Fruit fly (Drosophila melanogaster) whole organism, embryonic: Measurements from ENCODE around the gene CG10477.

Experiments
- Abd-B ChIP-seq: fragments of 200-800 bp; sonication (Bioruptor generic); optimal IDR thresholded peaks from 2 replicates; lab custom pipeline; 2018; ENCODE audit warnings: missing biosample characterization, mild to moderate bottlenecking, missing genetic modification characterization, moderate library complexity
- Asciz ChIP-seq: fragments of 200-800 bp; sonication (Bioruptor generic); optimal IDR thresholded peaks from 2 replicates; lab custom pipeline; 2017; ENCODE audit warnings: missing biosample characterization, mild to moderate bottlenecking, missing genetic modification characterization, missing genetic modification reagents
- Atf3 ChIP-seq: fragments of 200-800 bp; sonication (Bioruptor generic); optimal IDR thresholded peaks from 3 replicates; lab custom pipeline; 2016; ENCODE audit warnings: missing biosample characterization, missing genetic modification characterization
- CG10274 ChIP-seq: fragments of 200-800 bp; sonication (Bioruptor generic); optimal IDR thresholded peaks from 3 replicates; lab custom pipeline; 2017; ENCODE audit warnings: missing biosample characterization, mild to moderate bottlenecking, missing genetic modification characterization
- CG10366 ChIP-seq: fragments of 200-800 bp; sonication (Bioruptor generic); IDR thresholded peaks from 2 replicates; pipeline ENCODE4 v1.3.6; 2022; ENCODE audit warnings: missing biosample characterization, missing genetic modification characterization
- CG10462 ChIP-seq: fragments of 200-800 bp; sonication (Bioruptor generic); optimal IDR thresholded peaks from 2 replicates; lab custom pipeline; 2016; ENCODE audit warnings: missing biosample characterization, missing genetic modification characterization
- CG12744 ChIP-seq: fragments of 200-800 bp; sonication (Bioruptor generic); optimal IDR thresholded peaks from 2 replicates; lab custom pipeline; 2016; ENCODE audit warnings: missing biosample characterization, missing genetic modification characterization
- CG13287 ChIP-seq: fragments of 200-800 bp; sonication (Bioruptor generic); IDR thresholded peaks from 2 replicates; pipeline ENCODE4 v1.3.6; 2022; ENCODE audit warnings: missing biosample characterization, missing genetic modification characterization; ENCODE audit not compliant: partially characterized antibody
- CG14014 ChIP-seq: fragments of 200-800 bp; sonication (Bioruptor generic); IDR thresholded peaks from 2 replicates; pipeline ENCODE4 v1.3.6; 2022; ENCODE audit warnings: missing biosample characterization, missing genetic modification characterization
- CG14050 ChIP-seq: fragments of 200-800 bp; sonication (Bioruptor generic); IDR thresholded peaks from 3 replicates; pipeline ENCODE4 v1.3.6; 2022; ENCODE audit warnings: missing biosample characterization, missing genetic modification characterization
- CG1647 ChIP-seq: fragments of 200-800 bp; sonication (Bioruptor generic); optimal IDR thresholded peaks from 3 replicates; lab custom pipeline; 2016; ENCODE audit warnings: missing biosample characterization, missing genetic modification characterization
- CG16815 ChIP-seq: fragments of 200-800 bp; sonication (Bioruptor generic); optimal IDR thresholded peaks from 3 replicates; lab custom pipeline; 2017; ENCODE audit warnings: missing biosample characterization, mild to moderate bottlenecking, missing genetic modification characterization
- CG18262 ChIP-seq: fragments of 200-800 bp; optimal IDR thresholded peaks from 3 replicates; lab custom pipeline; 2019; ENCODE audit warnings: missing biosample characterization, mild to moderate bottlenecking, missing genetic modification characterization, moderate library complexity
- CG18476 ChIP-seq: fragments of 200-800 bp; sonication (Bioruptor generic); optimal IDR thresholded peaks from 2 replicates; lab custom pipeline; 2016; ENCODE audit warnings: missing biosample characterization, mild to moderate bottlenecking, missing genetic modification characterization
- CG30020 ChIP-seq: fragments of 200-800 bp; optimal IDR thresholded peaks from 2 replicates; lab custom pipeline; 2019; ENCODE audit warnings: missing biosample characterization, mild to moderate bottlenecking, missing genetic modification characterization, moderate library complexity
- CG31224 ChIP-seq: fragments of 200-800 bp; sonication (Bioruptor generic); IDR thresholded peaks from 2 replicates; pipeline ENCODE4 v1.3.6; 2022; ENCODE audit warnings: missing biosample characterization, missing genetic modification characterization
- CG3281 ChIP-seq: fragments of 200-800 bp; sonication (Bioruptor generic); optimal IDR thresholded peaks from 3 replicates; lab custom pipeline; 2017; ENCODE audit warnings: missing biosample characterization, mild to moderate bottlenecking, missing genetic modification characterization
- CG4328 ChIP-seq: fragments of 200-800 bp; sonication (Bioruptor generic); optimal IDR thresholded peaks from 3 replicates; lab custom pipeline; 2017; ENCODE audit warnings: missing biosample characterization, missing genetic modification reagents, missing genetic modification characterization
- CG4730 ChIP-seq: fragments of 200-800 bp; sonication (Bioruptor generic); IDR thresholded peaks from 2 replicates; pipeline ENCODE4 v1.3.6; 2022; ENCODE audit warnings: missing biosample characterization, missing genetic modification characterization
- CG5180 ChIP-seq: fragments of 200-800 bp; sonication (Bioruptor generic); optimal IDR thresholded peaks from 3 replicates; lab custom pipeline; 2017; ENCODE audit warnings: missing biosample characterization, missing genetic modification characterization, mild to moderate bottlenecking, moderate library complexity, missing genetic modification reagents
- CG6175 ChIP-seq: fragments of 200-800 bp; sonication (Bioruptor generic); IDR thresholded peaks from 3 replicates; pipeline ENCODE4 v1.3.6; 2022; ENCODE audit warnings: missing biosample characterization, missing genetic modification characterization
- CG7928 ChIP-seq: fragments of 200-800 bp; sonication (Bioruptor generic); optimal IDR thresholded peaks from 2 replicates; lab custom pipeline; 2017; ENCODE audit warnings: missing biosample characterization, mild to moderate bottlenecking, missing genetic modification characterization
- CG9797 ChIP-seq: fragments of 200-800 bp; sonication (Bioruptor generic); optimal IDR thresholded peaks from 3 replicates; lab custom pipeline; 2018; ENCODE audit warnings: missing biosample characterization, mild to moderate bottlenecking, missing genetic modification characterization
- D ChIP-seq, 2 experiments: fragments of 200-800 bp in 1 of 2; fragments of >200 bp in 1 of 2; sonication (Bioruptor generic) in 1 of 2; optimal IDR thresholded peaks; 2 replicates in 1 of 2; 3 replicates in 1 of 2; lab custom pipeline; 2017; ENCODE audit warnings: mild to moderate bottlenecking in 1 of 2, missing biosample characterization in 1 of 2, missing genetic modification characterization in 1 of 2, missing genetic modification reagents in 1 of 2
- D19A ChIP-seq: fragments of 200-800 bp; optimal IDR thresholded peaks from 3 replicates; lab custom pipeline; 2019; ENCODE audit warnings: missing biosample characterization, mild to moderate bottlenecking, missing genetic modification characterization, moderate library complexity
- Drgx ChIP-seq: fragments of 200-800 bp; sonication (Bioruptor generic); IDR thresholded peaks from 2 replicates; pipeline ENCODE4 v1.3.6; 2022; ENCODE audit warnings: missing biosample characterization, missing genetic modification characterization
- E2f2 ChIP-seq: fragments of 200-800 bp; sonication (Bioruptor generic); IDR thresholded peaks from 2 replicates; pipeline ENCODE4 v1.3.6; 2022; ENCODE audit warnings: missing biosample characterization, missing genetic modification characterization
- Eip74EF ChIP-seq, 2 experiments: fragments of 200-800 bp in 1 of 2; fragments of >200 bp in 1 of 2; sonication (Bioruptor generic) in 1 of 2; optimal IDR thresholded peaks; 2 replicates each; lab custom pipeline; 2017 to 2019; ENCODE audit warnings: missing biosample characterization in 2 of 2, missing genetic modification characterization in 2 of 2, mild to moderate bottlenecking in 1 of 2, moderate library complexity in 1 of 2
- Elba2 ChIP-seq: fragments of 200-800 bp; sonication (Bioruptor generic); optimal IDR thresholded peaks from 3 replicates; lab custom pipeline; 2016; ENCODE audit warnings: missing biosample characterization, missing genetic modification characterization
- HHEX ChIP-seq: fragments of 200-800 bp; sonication (Bioruptor generic); optimal IDR thresholded peaks from 3 replicates; lab custom pipeline; 2017; ENCODE audit warnings: missing biosample characterization, mild to moderate bottlenecking, missing genetic modification characterization, missing genetic modification reagents
- NK7.1 ChIP-seq: fragments of 200-800 bp; sonication (Bioruptor generic); optimal IDR thresholded peaks from 3 replicates; lab custom pipeline; 2016; ENCODE audit warnings: missing biosample characterization, missing genetic modification characterization
- Nf-YB ChIP-seq: fragments of 200-800 bp; sonication (Bioruptor generic); optimal IDR thresholded peaks from 3 replicates; lab custom pipeline; 2019; ENCODE audit warnings: missing biosample characterization, mild to moderate bottlenecking, missing genetic modification characterization, moderate library complexity
- Six4 ChIP-seq: fragments of 200-800 bp; sonication (Bioruptor generic); optimal IDR thresholded peaks from 2 replicates; lab custom pipeline; 2016; ENCODE audit warnings: missing biosample characterization, missing genetic modification characterization
- Ssrp ChIP-seq: fragments of 200-800 bp; sonication (Bioruptor generic); optimal IDR thresholded peaks from 2 replicates; lab custom pipeline; 2018; ENCODE audit warnings: missing biosample characterization, mild to moderate bottlenecking, missing genetic modification characterization, moderate library complexity
- aop ChIP-seq: fragments of 200-800 bp; sonication (Bioruptor generic); IDR thresholded peaks from 2 replicates; pipeline ENCODE4 v1.3.6; 2022; ENCODE audit warnings: missing biosample characterization, missing genetic modification characterization
- ash1 ChIP-seq: fragments of 200-800 bp; sonication (Bioruptor generic); optimal IDR thresholded peaks from 2 replicates; lab custom pipeline; 2018; ENCODE audit warnings: missing biosample characterization, mild to moderate bottlenecking, missing genetic modification characterization
- az2 ChIP-seq: fragments of 200-800 bp; sonication (Bioruptor generic); optimal IDR thresholded peaks from 3 replicates; lab custom pipeline; 2016; ENCODE audit warnings: missing biosample characterization, missing genetic modification characterization
- da ChIP-seq: fragments of 200-800 bp; sonication (Bioruptor generic); optimal IDR thresholded peaks from 2 replicates; lab custom pipeline; 2016; ENCODE audit warnings: missing biosample characterization, missing genetic modification characterization
- dan ChIP-seq: fragments of 200-800 bp; sonication (Bioruptor generic); IDR thresholded peaks from 2 replicates; pipeline ENCODE4 v1.3.6; 2022; ENCODE audit warnings: missing biosample characterization, missing genetic modification characterization
- danr ChIP-seq: fragments of 200-800 bp; sonication (Bioruptor generic); IDR thresholded peaks from 2 replicates; pipeline ENCODE4 v1.3.6; 2022; ENCODE audit warnings: missing biosample characterization, missing genetic modification characterization
- dati ChIP-seq: fragments of 200-800 bp; sonication (Bioruptor generic); IDR thresholded peaks from 2 replicates; pipeline ENCODE4 v1.3.6; 2022; ENCODE audit warnings: missing biosample characterization, missing genetic modification characterization
- dimm ChIP-seq: fragments of 200-800 bp; sonication (Bioruptor generic); IDR thresholded peaks from 2 replicates; pipeline ENCODE4 v1.3.6; 2022; ENCODE audit warnings: missing biosample characterization, missing genetic modification characterization
- ems ChIP-seq: fragments of 200-800 bp; sonication (Bioruptor generic); optimal IDR thresholded peaks from 3 replicates; lab custom pipeline; 2016; ENCODE audit warnings: missing biosample characterization, missing genetic modification characterization
- esg ChIP-seq: fragments of 200-800 bp; sonication (Bioruptor generic); conservative IDR thresholded peaks from 2 replicates; pipeline ENCODE4 v1.3.6; 2022; ENCODE audit warnings: missing biosample characterization, missing genetic modification characterization
- eyg ChIP-seq: fragments of 200-800 bp; sonication (Bioruptor generic); optimal IDR thresholded peaks from 3 replicates; lab custom pipeline; 2016; ENCODE audit warnings: missing biosample characterization, missing genetic modification characterization
- gce ChIP-seq: fragments of 200-800 bp; sonication (Bioruptor generic); IDR thresholded peaks from 3 replicates; pipeline ENCODE4 v1.3.6; 2022; ENCODE audit warnings: missing biosample characterization, missing genetic modification characterization
- hkb ChIP-seq, 2 experiments: fragments of 200-800 bp in 1 of 2; fragments of >200 bp in 1 of 2; sonication (Bioruptor generic) in 1 of 2; IDR thresholded peaks in 1 of 2; optimal IDR thresholded peaks in 1 of 2; 2 replicates each; pipeline versions ENCODE4 v1.3.6 to Lab custom; 2017 to 2022; ENCODE audit warnings: missing biosample characterization in 1 of 2, missing genetic modification characterization in 1 of 2
- lilli ChIP-seq: fragments of 200-800 bp; sonication (Bioruptor generic); optimal IDR thresholded peaks from 3 replicates; lab custom pipeline; 2016; ENCODE audit warnings: missing biosample characterization, missing genetic modification characterization
- maf-S ChIP-seq: fragments of 200-800 bp; sonication (Bioruptor generic); optimal IDR thresholded peaks from 2 replicates; lab custom pipeline; 2016; ENCODE audit warnings: missing biosample characterization, missing genetic modification characterization
- nau ChIP-seq: fragments of 200-800 bp; sonication (Bioruptor generic); optimal IDR thresholded peaks from 3 replicates; lab custom pipeline; 2017; ENCODE audit warnings: missing biosample characterization, mild to moderate bottlenecking, missing genetic modification characterization, missing genetic modification reagents

CG10477 gene

DNA sequence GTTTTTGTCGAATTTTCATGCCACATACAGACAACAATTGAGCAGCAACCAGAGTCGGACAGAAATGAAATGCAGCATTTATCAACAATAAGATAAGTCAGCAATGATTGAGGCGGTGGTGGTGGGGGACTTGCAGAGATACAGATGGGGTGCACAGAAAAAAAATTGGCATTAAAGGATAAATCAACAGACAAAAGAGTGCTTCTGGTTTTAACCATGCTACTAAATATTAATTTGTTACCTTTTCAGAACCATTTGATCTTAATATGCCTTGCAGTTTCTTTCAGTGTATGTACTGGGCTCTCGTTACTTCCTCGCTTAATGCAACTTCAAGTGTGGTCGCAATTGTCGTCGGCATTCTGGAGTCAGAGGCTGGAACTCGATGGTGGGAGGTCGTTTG, 45.7 kb downstream of the CG10477 start (continued):
- TF ChIP-seq E2f2, result no peak
- TF ChIP-seq eyg (GFP tag; lab: Kevin White, UChicago), result peak; percentile 39
- TF ChIP-seq CG4730, result peak; percentile 42; the same call in 1 of the 2 replicates
- peak; percentile 42 for TF ChIP-seq NK7.1 (GFP tag; lab: Kevin White, UChicago)
- TF ChIP-seq hkb (optimal IDR thresholded peaks at IDR 0.05; lab: Kevin White, UChicago), result no peak
- TF ChIP-seq hkb (GFP tag; IDR thresholded peaks at IDR 0.05; lab: Robert Waterston, UW), result peak; percentile 76
- peak; percentile 35 for TF ChIP-seq Asciz (GFP tag; lab: Kevin White, UChicago)
- TF ChIP-seq CG10274 (GFP tag; lab: Kevin White, UChicago), result no peak
- no peak for TF ChIP-seq ems (GFP tag; lab: Kevin White, UChicago)
- no peak for TF ChIP-seq CG7928 (GFP tag; lab: Kevin White, UChicago)
- no peak for TF ChIP-seq CG1647
- no peak for TF ChIP-seq CG4328 (GFP tag; lab: Kevin White, UChicago)
- no peak for TF ChIP-seq Elba2
- TF ChIP-seq CG16815 (GFP tag; lab: Kevin White, UChicago), result peak; percentile 33
- no peak for TF ChIP-seq D (optimal IDR thresholded peaks at IDR 0.05; lab: Kevin White, UChicago)
- peak; percentile 70 for TF ChIP-seq D (GFP tag; optimal IDR thresholded peaks at IDR 0.05; lab: Kevin White, UChicago)
- peak; percentile 4 for TF ChIP-seq Atf3 (GFP tag; lab: Kevin White, UChicago)
- no peak for TF ChIP-seq da (GFP tag; lab: Kevin White, UChicago)
- no peak for TF ChIP-seq CG12744 (GFP tag; lab: Kevin White, UChicago)
- TF ChIP-seq CG9797 (GFP tag; lab: Kevin White, UChicago), result no peak
- peak; percentile 30; the same call in 1 of the 2 replicates for TF ChIP-seq Drgx (GFP tag; lab: Robert Waterston, UW)
- peak; percentile 56 for TF ChIP-seq Six4 (GFP tag; lab: Kevin White, UChicago)
- no peak for TF ChIP-seq CG14050 (GFP tag; lab: Robert Waterston, UW)
- TF ChIP-seq CG18476, result no peak
- TF ChIP-seq CG31224 (GFP tag; lab: Robert Waterston, UW), result no peak
- no peak for TF ChIP-seq Nf-YB (GFP tag; lab: Kevin White, UChicago)
- TF ChIP-seq nau (GFP tag; lab: Kevin White, UChicago), result peak; percentile 29
- no peak for TF ChIP-seq CG3281 (GFP tag; lab: Kevin White, UChicago)
- peak; percentile 23; the same call in 1 of the 2 replicates for TF ChIP-seq esg (GFP tag; lab: Robert Waterston, UW)
- peak; percentile 39; the same call in 1 of the 2 replicates for TF ChIP-seq danr (GFP tag; lab: Robert Waterston, UW)
- no peak for TF ChIP-seq CG10462 (GFP tag; lab: Kevin White, UChicago)
- TF ChIP-seq ash1 (GFP tag; lab: Kevin White, UChicago), result no peak
- no peak for TF ChIP-seq CG14014 (GFP tag; lab: Robert Waterston, UW)
- TF ChIP-seq Ssrp (tag; lab: Kevin White, UChicago), result peak; percentile 34
- TF ChIP-seq gce (GFP tag; lab: Robert Waterston, UW), result peak; percentile 51; the same call in 1 of the 3 replicates
- TF ChIP-seq CG6175, result no peak
- TF ChIP-seq CG30020 (tag; lab: Kevin White, UChicago), result no peak
- TF ChIP-seq lilli (GFP tag; lab: Kevin White, UChicago), result no peak
- peak; percentile 58; the same call in 1 of the 2 replicates for TF ChIP-seq dan
- no peak for TF ChIP-seq Eip74EF (GFP tag; optimal IDR thresholded peaks at IDR 0.05; lab: Kevin White, UChicago)
- peak; percentile 20 for TF ChIP-seq HHEX (GFP tag; lab: Kevin White, UChicago)
- TF ChIP-seq CG5180 (GFP tag; lab: Kevin White, UChicago), result peak; percentile 17
- TF ChIP-seq dimm (GFP tag; lab: Robert Waterston, UW), result no peak
- TF ChIP-seq CG13287 (GFP tag; lab: Robert Waterston, UW), result no peak
- peak; percentile 62 for TF ChIP-seq CG18262 (tag; lab: Kevin White, UChicago)
- peak; percentile 50 for TF ChIP-seq D19A
- peak; percentile 54 for TF ChIP-seq CG10366 (GFP tag; lab: Robert Waterston, UW)
- peak; percentile 53; the same call in 1 of the 2 replicates for TF ChIP-seq dati
- peak; percentile 21 for TF ChIP-seq az2 (GFP tag; lab: Kevin White, UChicago)
- TF ChIP-seq Abd-B, result no peak
- no peak for TF ChIP-seq maf-S
- TF ChIP-seq aop (GFP tag; lab: Robert Waterston, UW), result 0 out of 2 replicates have a peak, but pooled peaks have one; percentile 11
